Fruit fly (Drosophila melanogaster): ENCODE measurements around the gene Catsup.

- no peak for TF ChIP-seq fd96Ca (GFP tag; IDR thresholded peaks at IDR 0.05)
- no peak for TF ChIP-seq CG12605 (GFP tag; IDR thresholded peaks at IDR 0.05)
- TF ChIP-seq CG10348 (GFP tag; IDR thresholded peaks at IDR 0.05), result no peak
- TF ChIP-seq CG9948 (tag; optimal IDR thresholded peaks at IDR 0.05), result no peak
- no peak for TF ChIP-seq Snoo (tag; optimal IDR thresholded peaks at IDR 0.05)
Observed at dm6 chr2L:19015628-19016027, 26.0 kb upstream of the Catsup start.
